Fruit fly (Drosophila melanogaster) Kc167 (cell line): ENCODE measurements around the gene Efhc1.1.

Experiments
- Myc ChIP-seq: fragments of >200 bp; optimal IDR thresholded peaks from 2 replicates; lab custom pipeline; 2017; ENCODE audit warnings: missing external identifiers
- Sin3A ChIP-seq: fragments of >200 bp; optimal IDR thresholded peaks from 2 replicates; lab custom pipeline; 2018; ENCODE audit warnings: missing external identifiers
- psq ChIP-seq: fragments of >200 bp; optimal IDR thresholded peaks from 2 replicates; lab custom pipeline; 2017; ENCODE audit warnings: missing external identifiers

DNA sequence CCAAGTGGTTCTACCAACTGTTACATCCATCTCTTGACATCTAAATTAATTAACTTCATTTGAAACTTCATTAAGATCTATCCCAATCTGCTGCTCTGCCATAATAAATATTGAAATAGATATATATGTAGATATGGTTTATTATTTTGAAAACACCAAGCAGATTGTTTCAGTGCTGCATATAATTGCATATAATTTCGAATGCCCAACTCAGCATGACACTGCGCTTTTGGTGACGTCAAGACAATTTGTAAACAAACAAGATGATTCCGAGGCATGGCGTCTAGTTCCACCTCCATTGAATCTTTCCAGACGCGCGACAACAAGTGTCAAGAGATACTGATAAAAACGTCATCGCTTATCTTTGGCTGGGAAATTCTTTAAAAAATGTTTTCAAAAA, 42.6 kb downstream of the Efhc1.1 start:
- TF ChIP-seq Myc (lab: Kevin White, UChicago), result no peak
- TF ChIP-seq Sin3A (lab: Kevin White, UChicago), result no peak
- no peak for TF ChIP-seq psq (lab: Kevin White, UChicago)
